Fruit fly (Drosophila melanogaster) whole organism, embryonic: ENCODE results near the gene Desi.

ENCODE experiments used
- Atf-2 ChIP-seq: fragments of 200-800 bp; sonication (Bioruptor generic); optimal IDR thresholded peaks from 2 replicates; lab custom pipeline; 2016; ENCODE audit warnings: missing biosample characterization, missing genetic modification characterization
- CG10209 ChIP-seq: fragments of 200-800 bp; sonication (Bioruptor generic); optimal IDR thresholded peaks from 3 replicates; lab custom pipeline; 2017; ENCODE audit warnings: missing biosample characterization, mild to moderate bottlenecking, missing genetic modification characterization, missing genetic modification reagents
- CG10321 ChIP-seq: fragments of 200-800 bp; sonication (Bioruptor generic); IDR thresholded peaks from 2 replicates; pipeline ENCODE4 v1.3.6; 2022; ENCODE audit warnings: missing biosample characterization, missing genetic modification characterization
- CG11560 ChIP-seq: fragments of 200-800 bp; sonication (Bioruptor generic); IDR thresholded peaks from 3 replicates; pipeline ENCODE4 v1.3.6; 2022; ENCODE audit warnings: missing biosample characterization, missing genetic modification characterization
- CG12236 ChIP-seq: fragments of 200-800 bp; sonication (Bioruptor generic); optimal IDR thresholded peaks from 2 replicates; lab custom pipeline; 2016; ENCODE audit warnings: missing biosample characterization, missing genetic modification characterization
- CG12769 ChIP-seq: fragments of 200-800 bp; sonication (Bioruptor generic); optimal IDR thresholded peaks from 2 replicates; lab custom pipeline; 2019; ENCODE audit warnings: missing biosample characterization, mild to moderate bottlenecking, missing genetic modification characterization, moderate library complexity
- CG17802 ChIP-seq: fragments of 200-800 bp; sonication (Bioruptor generic); optimal IDR thresholded peaks from 2 replicates; lab custom pipeline; 2018; ENCODE audit warnings: missing biosample characterization, mild to moderate bottlenecking, missing genetic modification characterization, moderate library complexity
- CG1792 ChIP-seq: fragments of 200-800 bp; sonication (Bioruptor generic); optimal IDR thresholded peaks from 2 replicates; lab custom pipeline; 2016; ENCODE audit warnings: missing biosample characterization, missing genetic modification characterization
- CG31365 ChIP-seq: fragments of 200-800 bp; sonication (Bioruptor generic); optimal IDR thresholded peaks from 2 replicates; lab custom pipeline; 2018; ENCODE audit warnings: missing biosample characterization, mild to moderate bottlenecking, missing genetic modification characterization
- CG34422 ChIP-seq: fragments of 200-800 bp; sonication (Bioruptor generic); IDR thresholded peaks from 3 replicates; pipeline ENCODE4 v1.3.6; 2022; ENCODE audit warnings: missing biosample characterization, missing genetic modification characterization
- CG3726 ChIP-seq: fragments of 200-800 bp; sonication (Bioruptor generic); IDR thresholded peaks from 3 replicates; pipeline ENCODE4, ENCODE4 v1.3.6; 2022; ENCODE audit warnings: missing biosample characterization, missing genetic modification characterization
- CG3838 ChIP-seq: fragments of 200-800 bp; sonication (Bioruptor generic); optimal IDR thresholded peaks from 3 replicates; lab custom pipeline; 2016; ENCODE audit warnings: missing biosample characterization, missing genetic modification characterization
- CG4854 ChIP-seq: fragments of 200-800 bp; sonication (Bioruptor generic); optimal IDR thresholded peaks from 2 replicates; lab custom pipeline; 2016; ENCODE audit warnings: missing biosample characterization, missing genetic modification characterization, inconsistent platforms
- CG6254 ChIP-seq: fragments of 200-800 bp; sonication (Bioruptor generic); optimal IDR thresholded peaks from 3 replicates; lab custom pipeline; 2017; ENCODE audit warnings: mild to moderate bottlenecking, missing biosample characterization, missing genetic modification reagents, missing genetic modification characterization
- CG6765 ChIP-seq: fragments of 200-800 bp; sonication (Bioruptor generic); optimal IDR thresholded peaks from 3 replicates; lab custom pipeline; 2017; ENCODE audit warnings: missing biosample characterization, mild to moderate bottlenecking, missing genetic modification characterization
- CG7928 ChIP-seq: fragments of 200-800 bp; sonication (Bioruptor generic); optimal IDR thresholded peaks from 2 replicates; lab custom pipeline; 2017; ENCODE audit warnings: missing biosample characterization, mild to moderate bottlenecking, missing genetic modification characterization
- CTCF ChIP-seq: fragments of 200-800 bp; sonication (Bioruptor generic); optimal IDR thresholded peaks from 2 replicates; lab custom pipeline; 2017; ENCODE audit warnings: missing biosample characterization, mild to moderate bottlenecking, missing genetic modification characterization, moderate library complexity
- Chrac-16 ChIP-seq: fragments of 200-800 bp; sonication (Bioruptor generic); optimal IDR thresholded peaks from 3 replicates; lab custom pipeline; 2016; ENCODE audit warnings: missing biosample characterization, missing genetic modification characterization
- CkIIα-i1 ChIP-seq: fragments of 200-800 bp; sonication (Bioruptor generic); IDR thresholded peaks from 2 replicates; pipeline ENCODE4 v1.3.6; 2022; ENCODE audit warnings: missing biosample characterization, missing genetic modification characterization
- Dip2 ChIP-seq: fragments of 200-800 bp; sonication (Bioruptor generic); IDR thresholded peaks from 2 replicates; pipeline ENCODE4 v1.3.6; 2022; ENCODE audit warnings: missing biosample characterization, missing genetic modification characterization
- Doc2 ChIP-seq: fragments of 200-800 bp; sonication (Bioruptor generic); IDR thresholded peaks from 2 replicates; pipeline ENCODE4 v1.3.6; 2022; ENCODE audit warnings: missing biosample characterization, missing genetic modification characterization
- Fer2 ChIP-seq: fragments of 200-800 bp; sonication (Bioruptor generic); optimal IDR thresholded peaks from 2 replicates; lab custom pipeline; 2018; ENCODE audit warnings: missing biosample characterization, mild to moderate bottlenecking, missing genetic modification characterization, moderate library complexity
- Lim3 ChIP-seq: fragments of 200-800 bp; sonication (Bioruptor generic); IDR thresholded peaks from 2 replicates; pipeline ENCODE4 v1.3.6; 2022; ENCODE audit warnings: missing biosample characterization, missing genetic modification characterization
- Med ChIP-seq: fragments of 200-800 bp; sonication (Bioruptor generic); peaks from one replicate; lab custom pipeline; 2016; ENCODE audit warnings: missing biosample characterization, missing genetic modification characterization, mild to moderate bottlenecking, inconsistent platforms, moderate library complexity
- Nf-YB ChIP-seq: fragments of 200-800 bp; sonication (Bioruptor generic); optimal IDR thresholded peaks from 3 replicates; lab custom pipeline; 2019; ENCODE audit warnings: missing biosample characterization, mild to moderate bottlenecking, missing genetic modification characterization, moderate library complexity
- Sry-β ChIP-seq: fragments of 200-800 bp; sonication (Bioruptor generic); optimal IDR thresholded peaks from 2 replicates; lab custom pipeline; 2018; ENCODE audit warnings: missing biosample characterization, mild to moderate bottlenecking, missing genetic modification characterization, moderate library complexity
- Stat92E ChIP-seq, 3 experiments: fragments of >200 bp in 2 of 3; fragments of 200-800 bp in 1 of 3; sonication (Bioruptor generic) in 1 of 3; optimal IDR thresholded peaks; 2 replicates each; lab custom pipeline; 2017 to 2019; ENCODE audit warnings: missing biosample characterization in 3 of 3, missing genetic modification characterization in 3 of 3, mild to moderate bottlenecking in 1 of 3, moderate library complexity in 1 of 3
- Taf1 ChIP-seq: fragments of 200-800 bp; sonication (Bioruptor generic); IDR thresholded peaks from 2 replicates; pipeline ENCODE4 v1.3.6; 2022; ENCODE audit warnings: missing biosample characterization, missing genetic modification characterization
- Trl ChIP-seq, 3 experiments: fragments of >200 bp in 2 of 3; fragments of 200-800 bp in 1 of 3; sonication (Bioruptor generic) in 1 of 3; optimal IDR thresholded peaks; 2 replicates in 1 of 3; 3 replicates in 2 of 3; lab custom pipeline; 2016 to 2017; ENCODE audit warnings: missing biosample characterization in 1 of 3, missing genetic modification characterization in 1 of 3
- Usf ChIP-seq: fragments of 200-800 bp; sonication (Bioruptor generic); optimal IDR thresholded peaks from 2 replicates; lab custom pipeline; 2017; ENCODE audit warnings: missing genotype, missing biosample characterization, missing genetic modification characterization
- ara ChIP-seq: fragments of 200-800 bp; sonication (Bioruptor generic); IDR thresholded peaks from 2 replicates; pipeline ENCODE4 v1.3.6; 2022; ENCODE audit warnings: missing biosample characterization, missing genetic modification characterization
- ato ChIP-seq: fragments of 200-800 bp; sonication (Bioruptor generic); IDR thresholded peaks from 2 replicates; pipeline ENCODE4 v1.3.6; 2022; ENCODE audit warnings: missing biosample characterization, missing genetic modification characterization; ENCODE audit not compliant: partially characterized antibody
- az2 ChIP-seq: fragments of 200-800 bp; sonication (Bioruptor generic); optimal IDR thresholded peaks from 3 replicates; lab custom pipeline; 2016; ENCODE audit warnings: missing biosample characterization, missing genetic modification characterization
- bcd ChIP-seq: fragments of 200-800 bp; sonication (Bioruptor generic); optimal IDR thresholded peaks from 2 replicates; lab custom pipeline; 2017; ENCODE audit warnings: missing biosample characterization, mild to moderate bottlenecking, missing genetic modification characterization
- chn ChIP-seq: fragments of 200-800 bp; sonication (Bioruptor generic); optimal IDR thresholded peaks from 2 replicates; lab custom pipeline; 2016; ENCODE audit warnings: missing biosample characterization, missing genetic modification characterization
- crp ChIP-seq, 2 experiments: fragments of 200-800 bp; sonication (Bioruptor generic); optimal IDR thresholded peaks; 2 replicates in 1 of 2; 3 replicates in 1 of 2; lab custom pipeline; 2017; ENCODE audit warnings: missing biosample characterization in 2 of 2, missing genetic modification characterization in 2 of 2, mild to moderate bottlenecking in 1 of 2, moderate library complexity in 1 of 2
- dimm ChIP-seq: fragments of 200-800 bp; sonication (Bioruptor generic); IDR thresholded peaks from 2 replicates; pipeline ENCODE4 v1.3.6; 2022; ENCODE audit warnings: missing biosample characterization, missing genetic modification characterization
- ems ChIP-seq: fragments of 200-800 bp; sonication (Bioruptor generic); optimal IDR thresholded peaks from 3 replicates; lab custom pipeline; 2016; ENCODE audit warnings: missing biosample characterization, missing genetic modification characterization
- eyg ChIP-seq: fragments of 200-800 bp; sonication (Bioruptor generic); optimal IDR thresholded peaks from 3 replicates; lab custom pipeline; 2016; ENCODE audit warnings: missing biosample characterization, missing genetic modification characterization
- fd3F ChIP-seq: fragments of 200-800 bp; sonication (Bioruptor generic); optimal IDR thresholded peaks from 2 replicates; lab custom pipeline; 2018; ENCODE audit warnings: missing biosample characterization, mild to moderate bottlenecking, missing genetic modification characterization, moderate library complexity
- fd64A ChIP-seq: fragments of 200-800 bp; sonication (Bioruptor generic); optimal IDR thresholded peaks from 3 replicates; lab custom pipeline; 2018; ENCODE audit warnings: missing biosample characterization, mild to moderate bottlenecking, missing genetic modification characterization
- ftz-f1 ChIP-seq: fragments of 200-800 bp; sonication (Bioruptor generic); optimal IDR thresholded peaks from 2 replicates; lab custom pipeline; 2016; ENCODE audit warnings: missing biosample characterization, missing genetic modification characterization
- kay ChIP-seq: fragments of 200-800 bp; sonication (Bioruptor generic); optimal IDR thresholded peaks from 2 replicates; lab custom pipeline; 2016; ENCODE audit warnings: missing biosample characterization, missing genetic modification characterization
- mld ChIP-seq: fragments of 200-800 bp; sonication (Bioruptor generic); IDR thresholded peaks from 3 replicates; pipeline ENCODE4 v1.3.6; 2022; ENCODE audit warnings: missing biosample characterization, missing genetic modification characterization; ENCODE audit not compliant: partially characterized antibody
- pb ChIP-seq: fragments of 200-800 bp; sonication (Bioruptor generic); optimal IDR thresholded peaks from 3 replicates; lab custom pipeline; 2016; ENCODE audit warnings: missing biosample characterization, missing genetic modification characterization
- run ChIP-seq: fragments of 200-800 bp; sonication (Bioruptor generic); optimal IDR thresholded peaks from 3 replicates; lab custom pipeline; 2018; ENCODE audit warnings: missing biosample characterization, mild to moderate bottlenecking, missing genetic modification characterization
- sens-2 ChIP-seq: fragments of 200-800 bp; sonication (Bioruptor generic); IDR thresholded peaks from 2 replicates; pipeline ENCODE4 v1.3.6; 2022; ENCODE audit warnings: missing biosample characterization, missing genetic modification characterization
- so ChIP-seq: fragments of 200-800 bp; sonication (Bioruptor generic); IDR thresholded peaks from 3 replicates; pipeline ENCODE4 v1.3.6; 2022; ENCODE audit warnings: missing biosample characterization, missing genetic modification characterization
- sug ChIP-seq: fragments of 200-800 bp; optimal IDR thresholded peaks from 2 replicates; lab custom pipeline; 2019; ENCODE audit warnings: missing biosample characterization, mild to moderate bottlenecking, missing genetic modification characterization, moderate library complexity
- tna ChIP-seq: fragments of 200-800 bp; sonication (Bioruptor generic); IDR thresholded peaks from 2 replicates; pipeline ENCODE4 v1.3.6; 2022; ENCODE audit warnings: missing biosample characterization, missing genetic modification characterization; ENCODE audit not compliant: partially characterized antibody
- toy ChIP-seq: fragments of 200-800 bp; sonication (Bioruptor generic); IDR thresholded peaks from 2 replicates; pipeline ENCODE4 v1.3.6; 2022; ENCODE audit warnings: missing biosample characterization, missing genetic modification characterization
- yki ChIP-seq: fragments of >200 bp; optimal IDR thresholded peaks from 3 replicates; lab custom pipeline; 2018

The Desi gene

DNA sequence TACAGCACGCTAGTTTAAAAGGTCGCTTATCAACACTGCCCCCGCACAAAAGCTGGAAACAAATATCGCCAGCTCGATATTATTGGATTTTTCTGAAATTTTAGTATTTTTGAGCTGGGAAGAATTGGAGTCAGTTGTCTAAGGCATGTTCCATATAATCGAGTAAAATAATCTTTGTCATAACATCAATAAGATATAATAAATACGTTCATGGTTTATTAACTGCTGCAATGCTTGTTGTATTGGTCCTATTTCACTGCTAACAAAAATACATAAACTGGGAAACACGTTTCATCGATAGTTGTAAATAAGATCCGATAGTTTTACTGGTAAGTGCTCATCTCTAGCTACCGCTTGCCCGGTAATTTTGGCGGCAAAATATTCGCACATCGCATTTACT is 8.8 kb downstream of the Desi start, which contains the start of the genes Art1 and Mcm5 (continued):
- TF ChIP-seq tna (GFP tag; lab: Robert Waterston, UW), result no peak; the same call in 1 of the 2 replicates
- TF ChIP-seq Doc2 (GFP tag; lab: Robert Waterston, UW), result no peak
- no peak for TF ChIP-seq run (tag; lab: Kevin White, UChicago)
- TF ChIP-seq bcd, result peak; percentile 11
- no peak for TF ChIP-seq CG3838
- TF ChIP-seq az2, result peak; percentile 17
- peak; percentile 39 for TF ChIP-seq CTCF (GFP tag; lab: Kevin White, UChicago)
- TF ChIP-seq eyg, result peak; percentile 14
- TF ChIP-seq crp (GFP tag; optimal IDR thresholded peaks at IDR 0.05; lab: Kevin White, UChicago), result peak in 1 of 2 experiments; percentile 49
- peak; percentile 46 for TF ChIP-seq CG4854 (GFP tag; lab: Kevin White, UChicago)
- no peak; the same call in 2 of the 3 replicates for TF ChIP-seq mld
- TF ChIP-seq dimm (GFP tag; lab: Robert Waterston, UW), result no peak
- no peak for TF ChIP-seq CG6765 (GFP tag; lab: Kevin White, UChicago)
- peak; percentile 43 for TF ChIP-seq CG17802 (tag; lab: Kevin White, UChicago)
- TF ChIP-seq Med (GFP tag; lab: Kevin White, UChicago), result peak; percentile 91
- TF ChIP-seq ara (GFP tag; lab: Robert Waterston, UW), result no peak
- TF ChIP-seq fd64A, result no peak
- no peak for TF ChIP-seq Dip2 (GFP tag; lab: Robert Waterston, UW)
- no peak for TF ChIP-seq CG3726 (GFP tag; lab: Robert Waterston, UW)
- TF ChIP-seq Chrac-16 (GFP tag; lab: Kevin White, UChicago), result peak; percentile 26
- TF ChIP-seq yki (lab: Kevin White, UChicago), result no peak
- TF ChIP-seq Nf-YB (GFP tag; lab: Kevin White, UChicago), result no peak
- no peak for TF ChIP-seq CG7928 (GFP tag; lab: Kevin White, UChicago)
- TF ChIP-seq chn (GFP tag; lab: Kevin White, UChicago), result peak; percentile 53
- TF ChIP-seq sug, result no peak
- TF ChIP-seq Lim3 (GFP tag; lab: Robert Waterston, UW), result no peak
- no peak for TF ChIP-seq sens-2 (GFP tag; lab: Robert Waterston, UW)
- TF ChIP-seq CG31365 (tag; lab: Kevin White, UChicago), result no peak
- TF ChIP-seq CG6254 (GFP tag; lab: Kevin White, UChicago), result no peak
- TF ChIP-seq CG10209 (GFP tag; lab: Kevin White, UChicago), result no peak
- TF ChIP-seq Atf-2 (GFP tag; lab: Kevin White, UChicago), result no peak
- peak; percentile 12 for TF ChIP-seq kay (GFP tag; lab: Kevin White, UChicago)
- TF ChIP-seq Trl (optimal IDR thresholded peaks at IDR 0.05; lab: Kevin White, UChicago), result no peak
- peak; percentile 11 for TF ChIP-seq Trl (GFP tag; optimal IDR thresholded peaks at IDR 0.05; lab: Kevin White, UChicago)
- no peak for TF ChIP-seq Taf1
- no peak for TF ChIP-seq ftz-f1
- no peak for TF ChIP-seq toy (GFP tag; lab: Robert Waterston, UW)
- TF ChIP-seq CkIIα-i1 (GFP tag; lab: Robert Waterston, UW), result no peak
- no peak for TF ChIP-seq pb (GFP tag; lab: Kevin White, UChicago)
- 0 out of 2 replicates have a peak, but pooled peaks have one; percentile 29 for TF ChIP-seq ato (GFP tag; lab: Robert Waterston, UW)
- TF ChIP-seq so (GFP tag; lab: Robert Waterston, UW), result no peak
- TF ChIP-seq ems, result peak; percentile 6
- TF ChIP-seq CG12236 (GFP tag; lab: Kevin White, UChicago), result no peak
- peak; percentile 19 for TF ChIP-seq CG1792 (GFP tag; lab: Kevin White, UChicago)
- no peak for TF ChIP-seq CG10321
- TF ChIP-seq CG11560 (tag; lab: Robert Waterston, UW), result no peak
- TF ChIP-seq fd3F (GFP tag; lab: Kevin White, UChicago), result no peak
- no peak for TF ChIP-seq CG12769 (tag; lab: Kevin White, UChicago)
- TF ChIP-seq Fer2 (tag; lab: Kevin White, UChicago), result no peak
- TF ChIP-seq Stat92E (GFP tag; optimal IDR thresholded peaks at IDR 0.05; lab: Kevin White, UChicago), result no peak
- TF ChIP-seq Usf (GFP tag; lab: Kevin White, UChicago), result no peak
- peak; percentile 51; the same call in 1 of the 3 replicates for TF ChIP-seq CG34422 (GFP tag; lab: Robert Waterston, UW)
- TF ChIP-seq Sry-β (GFP tag; lab: Kevin White, UChicago), result no peak
